Fruit fly (Drosophila melanogaster): ENCODE results near the gene tko.

- TF ChIP-seq Gug (GFP tag; IDR thresholded peaks at IDR 0.05) (no peak), hkb (optimal IDR thresholded peaks at IDR 0.05) (no peak), hkb (GFP tag; IDR thresholded peaks at IDR 0.05) (no peak), lola (GFP tag; optimal IDR thresholded peaks at IDR 0.05) (no peak), prd (optimal IDR thresholded peaks at IDR 0.05) (no peak), prd (GFP tag; IDR thresholded peaks at IDR 0.05) (no peak), E2f1 (GFP tag; IDR thresholded peaks at IDR 0.05) (no peak), CG4360 (GFP tag; IDR thresholded peaks at IDR 0.05) (no peak), scrt (GFP tag; optimal IDR thresholded peaks at IDR 0.05) (no peak), HLHmδ (GFP tag; optimal IDR thresholded peaks at IDR 0.05) (no peak)
Observed at dm6 chrX:2425755-2426154, 18.0 kb downstream of the tko start, which contains the start of gene CG32797.
